Worm (Caenorhabditis elegans): Measurements from ENCODE around the gene sir-2.2.

The sir-2.2 gene

ce11 chrX:13333835-13334234, 6.0 kb downstream of the sir-2.2 start, which contains the start of gene F46G10.4:
F46G10.4 (plus strand) TSS chrX:13334046.
- TF ChIP-seq him-1 (tag; optimal IDR thresholded peaks at IDR 0.05) (no peak), W03F9.2 (tag; optimal IDR thresholded peaks at IDR 0.05) (peak; percentile 13)

- TF ChIP-seq him-1 (tag; optimal IDR thresholded peaks at IDR 0.05) (no peak), dao-5 (tag; optimal IDR thresholded peaks at IDR 0.05) (no peak), W03F9.2 (tag; optimal IDR thresholded peaks at IDR 0.05) (no peak)
These were observed 9.1 kb downstream of the sir-2.2 start for ce11 chrX:13337000-13337399.

- TF ChIP-seq him-1 (tag; optimal IDR thresholded peaks at IDR 0.05) (no peak), W03F9.2 (tag; optimal IDR thresholded peaks at IDR 0.05) (no peak), dao-5 (tag; optimal IDR thresholded peaks at IDR 0.05) (no peak)
These were observed 9.9 kb downstream of the sir-2.2 start, which contains the start of gene ptr-24 for ce11 chrX:13337728-13338127. ptr-24 (plus strand) TSS chrX:13338028.

- no peak for TF ChIP-seq dao-5 (tag; optimal IDR thresholded peaks at IDR 0.05)
- no peak for TF ChIP-seq W03F9.2 (tag; optimal IDR thresholded peaks at IDR 0.05)
- no peak for TF ChIP-seq him-1 (tag; optimal IDR thresholded peaks at IDR 0.05)
These were observed 11.3 kb downstream of the sir-2.2 start for ce11 chrX:13339029-13339626.

- TF ChIP-seq W03F9.2 (tag; optimal IDR thresholded peaks at IDR 0.05): no peak
- no peak for TF ChIP-seq dao-5 (tag; optimal IDR thresholded peaks at IDR 0.05)
- TF ChIP-seq him-1 (tag; optimal IDR thresholded peaks at IDR 0.05): no peak
These were observed 13.1 kb downstream of the sir-2.2 start for ce11 chrX:13340970-13341369.

- no peak for TF ChIP-seq him-1 (tag; optimal IDR thresholded peaks at IDR 0.05)
- no peak for TF ChIP-seq dao-5 (tag; optimal IDR thresholded peaks at IDR 0.05)
- TF ChIP-seq W03F9.2 (tag; optimal IDR thresholded peaks at IDR 0.05): no peak
These were observed 14.0 kb downstream of the sir-2.2 start for ce11 chrX:13341853-13342252.

- TF ChIP-seq him-1 (tag; optimal IDR thresholded peaks at IDR 0.05) (no peak), dao-5 (tag; optimal IDR thresholded peaks at IDR 0.05) (no peak), W03F9.2 (tag; optimal IDR thresholded peaks at IDR 0.05) (no peak)
These were observed 19.4 kb downstream of the sir-2.2 start for ce11 chrX:13347251-13347650.

- TF ChIP-seq W03F9.2 (tag; optimal IDR thresholded peaks at IDR 0.05) (peak; percentile 48), him-1 (tag; optimal IDR thresholded peaks at IDR 0.05) (no peak)
These were observed 20.6 kb downstream of the sir-2.2 start for ce11 chrX:13348417-13348816.

ce11 chrX:13349230-13350122, 21.6 kb downstream of the sir-2.2 start:
- TF ChIP-seq him-1 (tag; optimal IDR thresholded peaks at IDR 0.05) (no peak), W03F9.2 (tag; optimal IDR thresholded peaks at IDR 0.05) (no peak), dao-5 (tag; optimal IDR thresholded peaks at IDR 0.05) (no peak)

ce11 chrX:13350123-13350798, 22.4 kb downstream of the sir-2.2 start:
- no peak for TF ChIP-seq W03F9.2 (tag; optimal IDR thresholded peaks at IDR 0.05)
- TF ChIP-seq dao-5 (tag; optimal IDR thresholded peaks at IDR 0.05): no peak
- TF ChIP-seq him-1 (tag; optimal IDR thresholded peaks at IDR 0.05): no peak

ce11 chrX:13350804-13351747, 23.2 kb downstream of the sir-2.2 start, which contains the start of gene mxl-3:
mxl-3 (minus strand) TSS chrX:13350804.
- TF ChIP-seq W03F9.2 (tag; optimal IDR thresholded peaks at IDR 0.05) (no peak), him-1 (tag; optimal IDR thresholded peaks at IDR 0.05) (no peak), dao-5 (tag; optimal IDR thresholded peaks at IDR 0.05) (no peak)

ce11 chrX:13352164-13352563, 24.3 kb downstream of the sir-2.2 start:
- no peak for TF ChIP-seq W03F9.2 (tag; optimal IDR thresholded peaks at IDR 0.05)

- TF ChIP-seq W03F9.2 (tag; optimal IDR thresholded peaks at IDR 0.05) (no peak), him-1 (tag; optimal IDR thresholded peaks at IDR 0.05) (no peak), dao-5 (tag; optimal IDR thresholded peaks at IDR 0.05) (no peak)
These were observed 25.7 kb downstream of the sir-2.2 start for ce11 chrX:13353530-13353929.

Data from whole organism, L4/young adult.